Fruit fly (Drosophila melanogaster): ENCODE data around the gene St2.

The St2 gene

DNA sequence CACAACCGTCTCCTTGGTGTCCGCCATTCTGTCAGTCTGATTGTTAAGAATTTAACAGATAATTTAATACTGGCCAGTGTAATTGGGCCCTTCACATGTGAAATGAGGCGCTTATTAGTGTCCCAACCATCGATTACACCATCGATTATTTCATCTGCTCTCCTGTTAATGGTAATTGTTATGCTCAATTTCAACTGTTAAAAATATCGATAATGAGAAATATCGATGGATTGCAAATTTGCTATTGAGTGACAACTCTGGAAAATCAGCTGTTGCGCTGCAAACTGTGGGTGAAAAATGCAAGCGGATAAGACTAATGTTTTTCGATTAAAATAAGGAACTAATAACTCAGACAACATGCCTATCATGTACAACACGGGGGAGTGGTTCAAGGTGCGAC is 15.1 kb downstream of the St2 start, which contains the start of the genes TrpRS and Vps16A:
TSS of gene TrpRS (minus strand) at position 140 of the 400 bp plus-strand sequence.
TSS of gene Vps16A (plus strand) at position 255 of the 400 bp plus-strand sequence.
- TF ChIP-seq Pif1A (GFP tag; optimal IDR thresholded peaks at IDR 0.05) (no peak), Snoo (tag; optimal IDR thresholded peaks at IDR 0.05) (no peak), EcR (GFP tag; optimal IDR thresholded peaks at IDR 0.05) (no peak), CG13204 (GFP tag; optimal IDR thresholded peaks at IDR 0.05) (no peak), CG8301 (tag; optimal IDR thresholded peaks at IDR 0.05) (no peak), CG9948 (tag; optimal IDR thresholded peaks at IDR 0.05) (no peak), CG14655 (GFP tag; optimal IDR thresholded peaks at IDR 0.05) (no peak), rn (GFP tag; IDR thresholded peaks at IDR 0.05) (no peak), Ets98B (GFP tag; IDR thresholded peaks at IDR 0.05) (no peak), CG10348 (GFP tag; IDR thresholded peaks at IDR 0.05) (no peak), CG17806 (tag; optimal IDR thresholded peaks at IDR 0.05) (no peak), CG12605 (GFP tag; IDR thresholded peaks at IDR 0.05) (no peak), CG4496 (GFP tag; IDR thresholded peaks at IDR 0.05) (no peak), CG15710 (tag; optimal IDR thresholded peaks at IDR 0.05) (no peak), gl (tag; optimal IDR thresholded peaks at IDR 0.05) (no peak), CG8159 (tag; optimal IDR thresholded peaks at IDR 0.05) (no peak), CG32121 (GFP tag; IDR thresholded peaks at IDR 0.05) (no peak)

DNA sequence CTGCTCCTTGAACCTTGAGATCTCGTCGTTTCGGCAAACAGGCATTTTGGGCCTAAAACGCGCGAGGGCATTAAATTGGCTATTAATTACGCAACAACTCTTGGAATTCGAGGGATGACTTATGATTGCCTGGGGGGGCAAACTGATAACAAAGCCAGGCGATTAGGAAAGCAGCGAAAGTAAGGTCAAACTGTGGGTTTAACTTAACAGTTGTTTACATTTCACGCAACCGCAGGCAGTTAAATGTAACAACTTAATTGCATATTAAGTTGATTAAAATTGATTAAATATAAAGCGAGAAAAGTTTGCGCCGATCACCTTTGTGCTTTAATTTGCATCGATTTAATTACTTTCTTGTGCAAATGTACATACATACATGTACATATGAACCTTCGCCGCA is 36.1 kb downstream of the St2 start:
- TF ChIP-seq CG12605 (GFP tag; IDR thresholded peaks at IDR 0.05), result no peak
- TF ChIP-seq Pif1B (GFP tag; optimal IDR thresholded peaks at IDR 0.05), result no peak
- TF ChIP-seq CG8159 (tag; optimal IDR thresholded peaks at IDR 0.05), result no peak
- TF ChIP-seq D1 (tag; optimal IDR thresholded peaks at IDR 0.05), result no peak
- TF ChIP-seq CG17806 (tag; optimal IDR thresholded peaks at IDR 0.05), result no peak
- no peak for TF ChIP-seq rn (GFP tag; IDR thresholded peaks at IDR 0.05)
- no peak for TF ChIP-seq EcR (GFP tag; optimal IDR thresholded peaks at IDR 0.05)
- TF ChIP-seq CG15710 (tag; optimal IDR thresholded peaks at IDR 0.05), result no peak
- no peak for TF ChIP-seq CG34367 (tag; optimal IDR thresholded peaks at IDR 0.05)
- TF ChIP-seq CG4496 (GFP tag; IDR thresholded peaks at IDR 0.05), result no peak
- no peak for TF ChIP-seq Ets98B (GFP tag; IDR thresholded peaks at IDR 0.05)
- TF ChIP-seq CG13204 (GFP tag; optimal IDR thresholded peaks at IDR 0.05), result no peak
- TF ChIP-seq gl (tag; optimal IDR thresholded peaks at IDR 0.05), result no peak
- no peak for TF ChIP-seq Snoo (tag; optimal IDR thresholded peaks at IDR 0.05)
- no peak for TF ChIP-seq CG32121 (GFP tag; IDR thresholded peaks at IDR 0.05)
- no peak for TF ChIP-seq CG8301 (tag; optimal IDR thresholded peaks at IDR 0.05)
- no peak for TF ChIP-seq CG10348 (GFP tag; IDR thresholded peaks at IDR 0.05)
- no peak for TF ChIP-seq fd96Ca (GFP tag; IDR thresholded peaks at IDR 0.05)
- no peak for TF ChIP-seq CG14655 (GFP tag; optimal IDR thresholded peaks at IDR 0.05)
- no peak for TF ChIP-seq CG9948 (tag; optimal IDR thresholded peaks at IDR 0.05)

dm6 chr3R:9297163-9297562 is 45.5 kb downstream of the St2 start:
- no peak for TF ChIP-seq Pif1A (GFP tag; optimal IDR thresholded peaks at IDR 0.05)
- no peak for TF ChIP-seq Ets98B (GFP tag; IDR thresholded peaks at IDR 0.05)
- no peak for TF ChIP-seq CG15710 (tag; optimal IDR thresholded peaks at IDR 0.05)
- TF ChIP-seq fd96Ca (GFP tag; IDR thresholded peaks at IDR 0.05), result no peak
- no peak for TF ChIP-seq CG32121 (GFP tag; IDR thresholded peaks at IDR 0.05)
- TF ChIP-seq CG8301 (tag; optimal IDR thresholded peaks at IDR 0.05), result no peak
- TF ChIP-seq CG13204 (GFP tag; optimal IDR thresholded peaks at IDR 0.05), result no peak
